Worm (Caenorhabditis elegans) whole organism, L2 larva: ENCODE measurements around the gene F15G9.6.

Experiments used
- C34F6.9 ChIP-seq: fragments of 150-350 bp; optimal IDR thresholded peaks from 2 replicates; lab custom pipeline; 2014; ENCODE audit warnings: missing biosample characterization, missing genetic modification characterization
- F13H6.1 ChIP-seq: sonication (generic microtip); optimal IDR thresholded peaks from 2 replicates; lab custom pipeline; 2016; ENCODE audit warnings: missing genetic modification characterization, missing compliant biosample characterization
- ZK546.5 ChIP-seq: sonication (generic microtip); optimal IDR thresholded peaks from 2 replicates; lab custom pipeline; 2017; ENCODE audit warnings: missing biosample characterization, missing genetic modification characterization
- aly-2 ChIP-seq: fragments of 150-350 bp; optimal IDR thresholded peaks from 2 replicates; lab custom pipeline; 2014; ENCODE audit warnings: missing biosample characterization, missing genetic modification characterization
- ama-1 ChIP-seq: fragments of 150-350 bp; optimal IDR thresholded peaks from 2 replicates; lab custom pipeline; 2018; ENCODE audit warnings: inconsistent platforms
- blmp-1 ChIP-seq: sonication (generic microtip); optimal IDR thresholded peaks from 2 replicates; lab custom pipeline; 2017; ENCODE audit warnings: missing genetic modification characterization, mild to moderate bottlenecking, missing compliant biosample characterization, antibody characterized with exemption, moderate library complexity; ENCODE audit not compliant: insufficient read depth
- ceh-82 ChIP-seq: fragments of 150-350 bp; optimal IDR thresholded peaks from 2 replicates; lab custom pipeline; 2014; ENCODE audit warnings: missing biosample characterization, missing genetic modification characterization
- dmd-4 ChIP-seq: sonication (generic microtip); optimal IDR thresholded peaks from 2 replicates; lab custom pipeline; 2017; ENCODE audit warnings: missing biosample characterization, missing genetic modification characterization
- elt-3 ChIP-seq: sonication (generic microtip); optimal IDR thresholded peaks from 2 replicates; lab custom pipeline; 2017; ENCODE audit warnings: missing biosample characterization, missing genetic modification characterization
- fos-1 ChIP-seq: fragments of 150-350 bp; optimal IDR thresholded peaks from 2 replicates; lab custom pipeline; 2014; ENCODE audit warnings: missing biosample characterization, missing genetic modification characterization
- lin-11 ChIP-seq: fragments of 150-350 bp; sonication (generic microtip); optimal IDR thresholded peaks from 2 replicates; lab custom pipeline; 2014; ENCODE audit warnings: missing biosample characterization, missing genetic modification characterization, inconsistent platforms, mixed read lengths
- lin-13 ChIP-seq: fragments of 150-350 bp; optimal IDR thresholded peaks from 2 replicates; lab custom pipeline; 2014; ENCODE audit warnings: missing biosample characterization, missing genetic modification reagents, missing genetic modification characterization
- lin-39 ChIP-seq: fragments of 150-350 bp; optimal IDR thresholded peaks from 2 replicates; lab custom pipeline; 2014; ENCODE audit warnings: missing biosample characterization, missing genetic modification reagents, missing genetic modification characterization
- lsy-2 ChIP-seq, 2 experiments: fragments of 150-350 bp in 1 of 2; sonication (generic microtip) in 1 of 2; optimal IDR thresholded peaks; 2 replicates each; lab custom pipeline; 2014 to 2017; ENCODE audit warnings: missing biosample characterization in 2 of 2, missing genetic modification characterization in 2 of 2
- mab-5 ChIP-seq: fragments of 150-350 bp; optimal IDR thresholded peaks from 2 replicates; lab custom pipeline; 2014; ENCODE audit warnings: missing biosample characterization, missing genetic modification characterization
- mbf-1 ChIP-seq: sonication (generic microtip); optimal IDR thresholded peaks from 2 replicates; lab custom pipeline; 2017; ENCODE audit warnings: missing biosample characterization, missing genetic modification characterization
- mdl-1 ChIP-seq, 2 experiments: fragments of 150-350 bp in 1 of 2; sonication (generic microtip) in 1 of 2; optimal IDR thresholded peaks; 2 replicates each; lab custom pipeline; 2017; ENCODE audit warnings: missing biosample characterization in 2 of 2, missing genetic modification characterization in 2 of 2
- nhr-10 ChIP-seq: sonication (generic microtip); optimal IDR thresholded peaks from 2 replicates; lab custom pipeline; 2017; ENCODE audit warnings: missing biosample characterization, missing genetic modification characterization
- nhr-11 ChIP-seq: fragments of 150-350 bp; optimal IDR thresholded peaks from 2 replicates; lab custom pipeline; 2014; ENCODE audit warnings: missing biosample characterization, missing genetic modification characterization
- nhr-12 ChIP-seq: fragments of 150-350 bp; optimal IDR thresholded peaks from 2 replicates; lab custom pipeline; 2014; ENCODE audit warnings: missing biosample characterization, missing genetic modification characterization
- nhr-129 ChIP-seq: fragments of 150-350 bp; optimal IDR thresholded peaks from 2 replicates; lab custom pipeline; 2014; ENCODE audit warnings: missing biosample characterization, missing genetic modification characterization
- nhr-21 ChIP-seq: fragments of 150-350 bp; optimal IDR thresholded peaks from 2 replicates; lab custom pipeline; 2014; ENCODE audit warnings: missing biosample characterization, missing genetic modification characterization
- nhr-237 ChIP-seq: fragments of 150-350 bp; optimal IDR thresholded peaks from 2 replicates; lab custom pipeline; 2014; ENCODE audit warnings: missing biosample characterization, missing genetic modification characterization
- nhr-6 ChIP-seq: fragments of 150-350 bp; optimal IDR thresholded peaks from 2 replicates; lab custom pipeline; 2014; ENCODE audit warnings: missing biosample characterization, missing genetic modification characterization
- nhr-77 ChIP-seq: fragments of 150-350 bp; optimal IDR thresholded peaks from 2 replicates; lab custom pipeline; 2014; ENCODE audit warnings: missing biosample characterization, missing genetic modification characterization
- peb-1 ChIP-seq: fragments of 150-350 bp; optimal IDR thresholded peaks from 2 replicates; lab custom pipeline; 2014; ENCODE audit warnings: missing biosample characterization, missing genetic modification characterization
- skn-1 ChIP-seq: sonication (generic microtip); optimal IDR thresholded peaks from 2 replicates; lab custom pipeline; 2017; ENCODE audit warnings: missing biosample characterization, missing genetic modification characterization
- sma-3 ChIP-seq: sonication (generic microtip); optimal IDR thresholded peaks from 2 replicates; lab custom pipeline; 2016; ENCODE audit warnings: missing genetic modification reagents, missing genetic modification characterization, missing compliant biosample characterization
- sma-9 ChIP-seq, 2 experiments: fragments of 150-350 bp in 1 of 2; sonication (generic microtip) in 1 of 2; optimal IDR thresholded peaks; 2 replicates each; lab custom pipeline; 2014 to 2016; ENCODE audit warnings: missing genetic modification characterization in 2 of 2, mild to moderate bottlenecking in 1 of 2, missing biosample characterization in 1 of 2, missing compliant biosample characterization in 1 of 2, missing genetic modification reagents in 1 of 2, moderate library complexity in 1 of 2
- snpc-4 ChIP-seq: fragments of 150-350 bp; optimal IDR thresholded peaks from 2 replicates; lab custom pipeline; 2014; ENCODE audit warnings: missing biosample characterization, missing genetic modification characterization
- unc-39 ChIP-seq: fragments of 150-350 bp; optimal IDR thresholded peaks from 2 replicates; lab custom pipeline; 2014; ENCODE audit warnings: missing biosample characterization, missing genetic modification characterization
- unc-55 ChIP-seq: fragments of 150-350 bp; sonication (generic microtip); optimal IDR thresholded peaks from 3 replicates; lab custom pipeline; 2014; ENCODE audit warnings: missing biosample characterization, missing genetic modification reagents, missing genetic modification characterization
- unc-62 ChIP-seq: fragments of 150-350 bp; optimal IDR thresholded peaks from 2 replicates; lab custom pipeline; 2014; ENCODE audit warnings: missing biosample characterization, missing genetic modification reagents, missing genetic modification characterization
- zag-1 ChIP-seq: fragments of 150-350 bp; optimal IDR thresholded peaks from 2 replicates; lab custom pipeline; 2014; ENCODE audit warnings: missing biosample characterization, missing genetic modification characterization
- ztf-11 ChIP-seq: sonication (generic microtip); optimal IDR thresholded peaks from 2 replicates; lab custom pipeline; 2017; ENCODE audit warnings: missing biosample characterization, missing genetic modification characterization

The F15G9.6 gene

ce11 chrX:9698359-9698758 is 11.2 kb upstream of the F15G9.6 start, which contains the start of gene dyf-7:
Gene dyf-7 (plus strand): TSS chrX:9698659.
- no peak for TF ChIP-seq mab-5 (tag; lab: Kevin White, UChicago)
- no peak for TF ChIP-seq aly-2
- no peak for TF ChIP-seq nhr-77 (tag; lab: Kevin White, UChicago)
- TF ChIP-seq nhr-11 (tag; lab: Kevin White, UChicago), result no peak
- TF ChIP-seq lsy-2 (tag; optimal IDR thresholded peaks at IDR 0.05; lab: Kevin White, UChicago), result no peak
- TF ChIP-seq unc-62, result no peak
- no peak for TF ChIP-seq mdl-1 (tag; optimal IDR thresholded peaks at IDR 0.05; lab: Kevin White, UChicago)
- no peak for TF ChIP-seq nhr-129 (tag; lab: Kevin White, UChicago)
- no peak for TF ChIP-seq ceh-82
- no peak for TF ChIP-seq snpc-4 (tag; lab: Kevin White, UChicago)
- no peak for TF ChIP-seq ztf-11
- no peak for TF ChIP-seq nhr-12 (tag; lab: Kevin White, UChicago)
- TF ChIP-seq lin-13, result no peak
- no peak for TF ChIP-seq blmp-1 (tag; lab: Kevin White, UChicago)
- TF ChIP-seq nhr-10, result no peak
- TF ChIP-seq, all 48 proteins: peak for 0

DNA sequence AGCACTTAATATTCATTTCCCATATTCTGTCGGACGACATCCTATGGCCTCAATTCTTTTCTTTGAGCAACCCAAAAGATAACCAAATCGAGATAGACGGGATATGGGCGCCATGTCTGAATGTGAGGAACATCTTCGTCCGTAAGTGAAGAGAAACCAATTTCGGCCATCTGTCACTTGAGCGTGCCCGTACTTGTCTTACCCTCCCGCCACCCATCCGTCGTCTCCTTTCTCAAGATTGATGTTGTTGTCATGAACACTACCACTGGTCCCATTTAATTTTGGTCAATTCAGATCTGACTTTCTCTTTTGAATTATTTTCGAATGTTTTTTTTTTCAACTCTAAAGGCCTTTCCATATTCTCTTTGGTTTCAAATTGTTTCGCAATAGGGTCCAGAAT is 6.8 kb upstream of the F15G9.6 start:
- TF ChIP-seq mab-5 (tag; lab: Kevin White, UChicago) (peak; percentile 16), skn-1 (no peak)

DNA sequence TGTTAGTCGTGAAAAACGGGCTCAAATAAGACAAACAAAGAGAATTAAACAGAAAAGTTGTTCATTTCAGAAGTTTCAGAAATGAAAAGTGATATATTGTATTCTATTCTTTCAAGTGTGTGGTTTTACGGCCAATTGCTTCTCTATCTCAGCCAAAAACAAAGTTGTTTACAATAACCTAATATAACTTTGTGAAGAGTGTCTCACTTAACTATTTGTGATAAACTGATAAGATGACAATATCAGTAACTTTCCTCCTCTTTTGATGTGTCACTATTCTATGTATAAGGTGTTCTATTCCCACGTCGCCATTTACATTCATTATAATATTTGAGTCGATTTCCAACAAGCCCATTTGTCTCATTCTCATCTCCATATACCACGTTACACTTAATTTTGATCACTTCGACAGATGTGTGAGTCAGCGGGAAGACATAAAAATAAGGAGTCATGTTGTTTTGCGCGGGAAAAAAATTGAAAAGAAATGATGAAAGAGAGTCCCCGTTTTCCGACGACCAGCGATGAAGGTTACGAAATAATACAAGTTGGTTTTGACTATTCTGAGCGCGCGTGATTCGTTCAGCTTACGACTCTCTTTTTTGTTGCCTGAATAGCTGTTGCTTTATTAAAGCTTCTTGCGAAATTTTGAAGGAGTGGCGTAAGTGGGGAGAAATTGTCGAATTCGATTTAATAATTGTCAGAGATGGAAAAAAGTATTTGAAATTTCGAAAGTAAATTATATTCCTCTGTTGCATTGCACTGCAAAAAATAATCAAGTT is 4.1 kb upstream of the F15G9.6 start:
- TF ChIP-seq lin-39, result peak; percentile 60
- no peak for TF ChIP-seq lin-11 (tag; lab: Kevin White, UChicago)
- no peak for TF ChIP-seq F13H6.1
- peak; percentile 56 for TF ChIP-seq sma-9 (GFP tag; optimal IDR thresholded peaks at IDR 0.05; lab: Kevin White, UChicago)
- TF ChIP-seq sma-9 (tag; optimal IDR thresholded peaks at IDR 0.05; lab: Kevin White, UChicago), result no peak
- TF ChIP-seq nhr-129 (tag; lab: Kevin White, UChicago), result peak; percentile 67
- TF ChIP-seq unc-55 (GFP tag; lab: Kevin White, UChicago), result peak; percentile 85
- no peak for TF ChIP-seq peb-1 (tag; lab: Kevin White, UChicago)
- TF ChIP-seq fos-1 (tag; lab: Kevin White, UChicago), result peak; percentile 13
- TF ChIP-seq zag-1 (tag; lab: Kevin White, UChicago), result peak; percentile 16
- no peak for TF ChIP-seq unc-62
- no peak for TF ChIP-seq ztf-11
- TF ChIP-seq C34F6.9 (tag; lab: Kevin White, UChicago), result peak; percentile 42

ce11 chrX:9706084-9706483 is 3.5 kb upstream of the F15G9.6 start, which contains the start of gene F15G9.1:
Gene F15G9.1 (plus strand): TSS chrX:9706384.
- TF ChIP-seq lin-11 (tag; lab: Kevin White, UChicago) (no peak), elt-3 (tag; lab: Kevin White, UChicago) (no peak), nhr-237 (tag; lab: Kevin White, UChicago) (no peak), C34F6.9 (tag; lab: Kevin White, UChicago) (no peak)

ce11 chrX:9713613-9714012 is 4.1 kb downstream of the F15G9.6 start, which contains the start of gene F15G9.2:
Gene F15G9.2 (minus strand): TSS chrX:9713713.
- no peak for TF ChIP-seq nhr-21 (tag; lab: Kevin White, UChicago)
- no peak for TF ChIP-seq ama-1 (lab: Kevin White, UChicago)
- no peak for TF ChIP-seq dmd-4 (tag; lab: Kevin White, UChicago)
- no peak for TF ChIP-seq unc-62
- TF ChIP-seq sma-3, result no peak
- no peak for TF ChIP-seq nhr-12 (tag; lab: Kevin White, UChicago)
- TF ChIP-seq C34F6.9 (tag; lab: Kevin White, UChicago), result no peak

ce11 chrX:9717265-9717664 is 7.7 kb downstream of the F15G9.6 start, which contains the start of gene him-4:
Gene him-4 (plus strand): TSS chrX:9717565.
- TF ChIP-seq mdl-1 (tag; optimal IDR thresholded peaks at IDR 0.05; lab: Kevin White, UChicago), result no peak
- TF ChIP-seq sma-3, result no peak
- no peak for TF ChIP-seq ama-1 (lab: Kevin White, UChicago)
- TF ChIP-seq ZK546.5 (tag; lab: Kevin White, UChicago), result no peak
- TF ChIP-seq unc-39 (tag; lab: Kevin White, UChicago), result no peak
- no peak for TF ChIP-seq nhr-6 (tag; lab: Kevin White, UChicago)
- TF ChIP-seq nhr-237 (tag; lab: Kevin White, UChicago), result no peak
- no peak for TF ChIP-seq elt-3 (tag; lab: Kevin White, UChicago)
- no peak for TF ChIP-seq nhr-11 (tag; lab: Kevin White, UChicago)
- TF ChIP-seq mbf-1 (tag; lab: Kevin White, UChicago), result no peak
- TF ChIP-seq lin-13, result no peak
- no peak for TF ChIP-seq unc-55 (GFP tag; lab: Kevin White, UChicago)
